Fruit fly (Drosophila melanogaster) whole organism, adult: ENCODE data around the gene CG2186.

Source experiments
- CG11617 ChIP-seq: fragments of 200-800 bp; sonication (Bioruptor generic); optimal IDR thresholded peaks from 2 replicates; lab custom pipeline; 2017; ENCODE audit warnings: mild to moderate bottlenecking, missing biosample characterization, missing genetic modification reagents, missing genetic modification characterization
- CG12768 ChIP-seq: fragments of 200-800 bp; sonication (Bioruptor generic); optimal IDR thresholded peaks from 2 replicates; lab custom pipeline; 2017; ENCODE audit warnings: missing biosample characterization, missing genetic modification characterization, mild to moderate bottlenecking, moderate library complexity, missing genetic modification reagents
- CG14711 ChIP-seq: fragments of 200-800 bp; sonication (Bioruptor generic); optimal IDR thresholded peaks from 2 replicates; lab custom pipeline; 2018; ENCODE audit warnings: missing biosample characterization, mild to moderate bottlenecking, missing genetic modification characterization, moderate library complexity
- CG1620 ChIP-seq: fragments of 200-800 bp; sonication (Bioruptor generic); optimal IDR thresholded peaks from 2 replicates; lab custom pipeline; 2016; ENCODE audit warnings: missing biosample characterization, missing genetic modification characterization
- CG33017 ChIP-seq: fragments of 200-800 bp; sonication (Bioruptor generic); optimal IDR thresholded peaks from 2 replicates; lab custom pipeline; 2018; ENCODE audit warnings: missing biosample characterization, mild to moderate bottlenecking, missing genetic modification characterization, moderate library complexity
- CG5204 ChIP-seq: fragments of 200-800 bp; sonication (Bioruptor generic); optimal IDR thresholded peaks from 2 replicates; lab custom pipeline; 2016; ENCODE audit warnings: missing biosample characterization, missing genetic modification characterization
- CG7045 ChIP-seq: fragments of 200-800 bp; sonication (Bioruptor generic); optimal IDR thresholded peaks from 2 replicates; lab custom pipeline; 2017; ENCODE audit warnings: missing biosample characterization, mild to moderate bottlenecking, missing genetic modification characterization
- CG7101 ChIP-seq: fragments of 200-800 bp; sonication (Bioruptor generic); optimal IDR thresholded peaks from 2 replicates; lab custom pipeline; 2018; ENCODE audit warnings: missing biosample characterization, mild to moderate bottlenecking, missing genetic modification characterization, moderate library complexity
- Clk ChIP-seq: fragments of 200-800 bp; sonication (Bioruptor generic); optimal IDR thresholded peaks from 2 replicates; lab custom pipeline; 2017; ENCODE audit warnings: missing biosample characterization, missing genetic modification characterization
- Crg-1 ChIP-seq: fragments of 200-800 bp; sonication (Bioruptor generic); optimal IDR thresholded peaks from 2 replicates; lab custom pipeline; 2016; ENCODE audit warnings: missing biosample characterization, missing genetic modification characterization
- Hr96 ChIP-seq: fragments of 200-800 bp; sonication (Bioruptor generic); optimal IDR thresholded peaks from 2 replicates; lab custom pipeline; 2016; ENCODE audit warnings: missing biosample characterization, missing genetic modification characterization
- Mnt ChIP-seq: fragments of 200-800 bp; sonication (Bioruptor generic); optimal IDR thresholded peaks from 2 replicates; lab custom pipeline; 2016; ENCODE audit warnings: missing biosample characterization, mild to moderate bottlenecking, missing genetic modification characterization
- bab1 ChIP-seq: fragments of 200-800 bp; sonication (Bioruptor generic); optimal IDR thresholded peaks from 3 replicates; lab custom pipeline; 2019; ENCODE audit warnings: missing biosample characterization, mild to moderate bottlenecking, missing genetic modification characterization, moderate library complexity
- cic ChIP-seq: fragments of 200-800 bp; sonication (Bioruptor generic); optimal IDR thresholded peaks from 2 replicates; lab custom pipeline; 2017; ENCODE audit warnings: missing biosample characterization, mild to moderate bottlenecking, missing genetic modification characterization, moderate library complexity
- cnc ChIP-seq, 2 experiments: fragments of >200 bp; optimal IDR thresholded peaks; 2 replicates each; lab custom pipeline; 2017
- kay ChIP-seq: fragments of 200-800 bp; sonication (Bioruptor generic); peaks from one replicate; lab custom pipeline; 2016; ENCODE audit warnings: missing biosample characterization, missing genetic modification characterization, borderline replicate concordance
- ovo ChIP-seq: fragments of 200-800 bp; sonication (Bioruptor generic); optimal IDR thresholded peaks from 2 replicates; lab custom pipeline; 2016; ENCODE audit warnings: missing biosample characterization, missing genetic modification characterization
- pad ChIP-seq: fragments of 200-800 bp; sonication (Bioruptor generic); optimal IDR thresholded peaks from 3 replicates; lab custom pipeline; 2017; ENCODE audit warnings: missing biosample characterization, missing genetic modification characterization, mild to moderate bottlenecking, moderate library complexity, missing genetic modification reagents
- tj ChIP-seq: fragments of 200-800 bp; sonication (Bioruptor generic); optimal IDR thresholded peaks from 3 replicates; lab custom pipeline; 2017; ENCODE audit warnings: missing biosample characterization, mild to moderate bottlenecking, missing genetic modification characterization, moderate library complexity
- toe ChIP-seq: fragments of 200-800 bp; sonication (Bioruptor generic); optimal IDR thresholded peaks from 2 replicates; lab custom pipeline; 2016; ENCODE audit warnings: missing biosample characterization, missing genetic modification characterization

Gene CG2186

dm6 chrX:10820741-10821140 lies 36.7 kb upstream of the CG2186 start:
- TF ChIP-seq Mnt (no peak), Crg-1 (GFP tag; lab: Kevin White, UChicago) (no peak), cnc (optimal IDR thresholded peaks at IDR 0.05; lab: Kevin White, UChicago) (no peak), CG7045 (GFP tag; lab: Kevin White, UChicago) (no peak), Clk (no peak), CG12768 (GFP tag; lab: Kevin White, UChicago) (no peak), CG11617 (GFP tag; lab: Kevin White, UChicago) (no peak), toe (GFP tag; lab: Kevin White, UChicago) (no peak)

dm6 chrX:10822096-10822495 lies 35.4 kb upstream of the CG2186 start:
- TF ChIP-seq bab1 (GFP tag; lab: Kevin White, UChicago), result no peak
- no peak for TF ChIP-seq tj (GFP tag; lab: Kevin White, UChicago)
- TF ChIP-seq CG14711, result peak; percentile 27
- no peak for TF ChIP-seq Crg-1 (GFP tag; lab: Kevin White, UChicago)

- no peak for TF ChIP-seq pad (GFP tag; lab: Kevin White, UChicago)
- no peak for TF ChIP-seq Mnt
- no peak for TF ChIP-seq CG1620 (GFP tag; lab: Kevin White, UChicago)
- TF ChIP-seq ovo (GFP tag; lab: Kevin White, UChicago), result no peak
- TF ChIP-seq CG7101 (tag; lab: Kevin White, UChicago), result no peak
- no peak for TF ChIP-seq Clk
- TF ChIP-seq CG5204 (GFP tag; lab: Kevin White, UChicago), result no peak
- no peak for TF ChIP-seq tj (GFP tag; lab: Kevin White, UChicago)
These were observed 34.6 kb upstream of the CG2186 start for dm6 chrX:10822678-10823440.

- TF ChIP-seq tj (GFP tag; lab: Kevin White, UChicago) (no peak), Clk (no peak)
These were observed 34.0 kb upstream of the CG2186 start for dm6 chrX:10823441-10823818.

- TF ChIP-seq ovo (GFP tag; lab: Kevin White, UChicago), result no peak
- TF ChIP-seq Hr96 (GFP tag; lab: Kevin White, UChicago), result no peak
- no peak for TF ChIP-seq CG14711
- no peak for TF ChIP-seq CG11617 (GFP tag; lab: Kevin White, UChicago)
- no peak for TF ChIP-seq tj (GFP tag; lab: Kevin White, UChicago)
- no peak for TF ChIP-seq toe (GFP tag; lab: Kevin White, UChicago)
- no peak for TF ChIP-seq CG7045 (GFP tag; lab: Kevin White, UChicago)
- TF ChIP-seq cnc (optimal IDR thresholded peaks at IDR 0.05; lab: Kevin White, UChicago), result no peak
- TF ChIP-seq cic (GFP tag; lab: Kevin White, UChicago), result no peak
- TF ChIP-seq Clk, result no peak
- TF ChIP-seq CG1620 (GFP tag; lab: Kevin White, UChicago), result no peak
- no peak for TF ChIP-seq CG5204 (GFP tag; lab: Kevin White, UChicago)
- no peak for TF ChIP-seq Mnt
- no peak for TF ChIP-seq CG12768 (GFP tag; lab: Kevin White, UChicago)
- TF ChIP-seq kay (GFP tag; lab: Kevin White, UChicago), result no peak
- TF ChIP-seq bab1 (GFP tag; lab: Kevin White, UChicago), result no peak
- no peak for TF ChIP-seq CG7101 (tag; lab: Kevin White, UChicago)
These were observed 33.2 kb upstream of the CG2186 start, which contains the start of gene Imp for dm6 chrX:10824227-10824702. Gene Imp, minus strand, starts transcription at chrX:10824277.

dm6 chrX:10825349-10826129 lies 31.9 kb upstream of the CG2186 start:
- no peak for TF ChIP-seq CG5204 (GFP tag; lab: Kevin White, UChicago)
- TF ChIP-seq kay (GFP tag; lab: Kevin White, UChicago), result no peak
- no peak for TF ChIP-seq Crg-1 (GFP tag; lab: Kevin White, UChicago)
- TF ChIP-seq toe (GFP tag; lab: Kevin White, UChicago), result no peak
- TF ChIP-seq CG1620 (GFP tag; lab: Kevin White, UChicago), result no peak
- TF ChIP-seq cnc (optimal IDR thresholded peaks at IDR 0.05; lab: Kevin White, UChicago), result no peak
- no peak for TF ChIP-seq cic (GFP tag; lab: Kevin White, UChicago)
- no peak for TF ChIP-seq Clk
- no peak for TF ChIP-seq pad (GFP tag; lab: Kevin White, UChicago)
- no peak for TF ChIP-seq tj (GFP tag; lab: Kevin White, UChicago)
- TF ChIP-seq CG12768 (GFP tag; lab: Kevin White, UChicago), result no peak
- TF ChIP-seq Hr96 (GFP tag; lab: Kevin White, UChicago), result no peak
- no peak for TF ChIP-seq CG7101 (tag; lab: Kevin White, UChicago)
- TF ChIP-seq CG33017 (tag; lab: Kevin White, UChicago), result no peak
- no peak for TF ChIP-seq ovo (GFP tag; lab: Kevin White, UChicago)
- TF ChIP-seq CG7045 (GFP tag; lab: Kevin White, UChicago), result no peak
